Fruit fly (Drosophila melanogaster) whole organism, embryonic: Measurements from ENCODE around the gene Cul5.

Source experiments
- Ada2b ChIP-seq: fragments of 200-800 bp; sonication (Bioruptor generic); IDR thresholded peaks from 2 replicates; pipeline ENCODE4 v1.3.6; 2022; ENCODE audit warnings: missing biosample characterization, missing genetic modification characterization
- Adf1 ChIP-seq: fragments of 200-800 bp; sonication (Bioruptor generic); IDR thresholded peaks from 2 replicates; pipeline ENCODE4 v1.3.6; 2022; ENCODE audit warnings: missing biosample characterization, missing genetic modification characterization
- Bgb ChIP-seq: fragments of 200-800 bp; sonication (Bioruptor generic); IDR thresholded peaks from 2 replicates; pipeline ENCODE4 v1.3.6; 2022; ENCODE audit warnings: missing biosample characterization, missing genetic modification characterization; ENCODE audit not compliant: partially characterized antibody
- BtbVII ChIP-seq: fragments of 200-800 bp; sonication (Bioruptor generic); optimal IDR thresholded peaks from 3 replicates; lab custom pipeline; 2017; ENCODE audit warnings: missing biosample characterization, mild to moderate bottlenecking, missing genetic modification characterization
- CG10267 ChIP-seq: fragments of 200-800 bp; sonication (Bioruptor generic); optimal IDR thresholded peaks from 2 replicates; lab custom pipeline; 2018; ENCODE audit warnings: missing biosample characterization, mild to moderate bottlenecking, missing genetic modification characterization, moderate library complexity
- CG11398 ChIP-seq: fragments of 200-800 bp; sonication (Bioruptor generic); optimal IDR thresholded peaks from 2 replicates; lab custom pipeline; 2016; ENCODE audit warnings: missing biosample characterization, missing genetic modification characterization
- CG11456 ChIP-seq: fragments of 200-800 bp; sonication (Bioruptor generic); IDR thresholded peaks from 3 replicates; pipeline ENCODE4 v1.3.6; 2022; ENCODE audit warnings: missing biosample characterization, missing genetic modification characterization
- CG12104 ChIP-seq: fragments of 200-800 bp; sonication (Bioruptor generic); optimal IDR thresholded peaks from 3 replicates; lab custom pipeline; 2016; ENCODE audit warnings: missing biosample characterization, missing genetic modification characterization
- CG12659 ChIP-seq: fragments of 200-800 bp; sonication (Bioruptor generic); optimal IDR thresholded peaks from 3 replicates; lab custom pipeline; 2017; ENCODE audit warnings: mild to moderate bottlenecking, missing biosample characterization, missing genetic modification reagents, missing genetic modification characterization
- CG30431 ChIP-seq: fragments of 200-800 bp; sonication (Bioruptor generic); optimal IDR thresholded peaks from 2 replicates; lab custom pipeline; 2017; ENCODE audit warnings: missing biosample characterization, missing genetic modification characterization
- CG3065 ChIP-seq: fragments of 200-800 bp; sonication (Bioruptor generic); optimal IDR thresholded peaks from 2 replicates; lab custom pipeline; 2016; ENCODE audit warnings: missing biosample characterization, missing genetic modification characterization
- CG3163 ChIP-seq: fragments of 200-800 bp; sonication (Bioruptor generic); optimal IDR thresholded peaks from 3 replicates; lab custom pipeline; 2016; ENCODE audit warnings: missing biosample characterization, missing genetic modification characterization
- CG4707 ChIP-seq: fragments of 200-800 bp; sonication (Bioruptor generic); optimal IDR thresholded peaks from 2 replicates; lab custom pipeline; 2018; ENCODE audit warnings: missing biosample characterization, mild to moderate bottlenecking, missing genetic modification characterization, moderate library complexity
- CG4730 ChIP-seq: fragments of 200-800 bp; sonication (Bioruptor generic); IDR thresholded peaks from 2 replicates; pipeline ENCODE4 v1.3.6; 2022; ENCODE audit warnings: missing biosample characterization, missing genetic modification characterization
- CG6791 ChIP-seq: fragments of 200-800 bp; sonication (Bioruptor generic); IDR thresholded peaks from 3 replicates; pipeline ENCODE4 v1.3.6; 2022; ENCODE audit warnings: missing biosample characterization, missing genetic modification characterization; ENCODE audit not compliant: partially characterized antibody
- CG7372 ChIP-seq: fragments of 200-800 bp; sonication (Bioruptor generic); IDR thresholded peaks from 2 replicates; pipeline ENCODE4 v1.3.6; 2022; ENCODE audit warnings: missing biosample characterization, missing genetic modification characterization
- CG7556 ChIP-seq: fragments of 200-800 bp; sonication (Bioruptor generic); optimal IDR thresholded peaks from 2 replicates; lab custom pipeline; 2017; ENCODE audit warnings: missing biosample characterization, mild to moderate bottlenecking, missing genetic modification characterization
- CG7745 ChIP-seq: fragments of 200-800 bp; sonication (Bioruptor generic); optimal IDR thresholded peaks from 2 replicates; lab custom pipeline; 2018; ENCODE audit warnings: missing biosample characterization, mild to moderate bottlenecking, missing genetic modification characterization, moderate library complexity
- Camta ChIP-seq: fragments of 200-800 bp; sonication (Bioruptor generic); optimal IDR thresholded peaks from 2 replicates; lab custom pipeline; 2016; ENCODE audit warnings: missing biosample characterization, missing genetic modification characterization
- CrebB ChIP-seq: fragments of 200-800 bp; sonication (Bioruptor generic); optimal IDR thresholded peaks from 3 replicates; lab custom pipeline; 2018; ENCODE audit warnings: missing biosample characterization, mild to moderate bottlenecking, missing genetic modification characterization
- D19B ChIP-seq: fragments of 200-800 bp; sonication (Bioruptor generic); optimal IDR thresholded peaks from 2 replicates; lab custom pipeline; 2017; ENCODE audit warnings: missing biosample characterization, mild to moderate bottlenecking, missing genetic modification characterization
- GATAe ChIP-seq: fragments of 200-800 bp; sonication (Bioruptor generic); conservative IDR thresholded peaks from 2 replicates; pipeline ENCODE4 v1.3.6; 2022; ENCODE audit warnings: missing biosample characterization, missing genetic modification characterization
- Gsc ChIP-seq: fragments of 200-800 bp; sonication (Bioruptor generic); IDR thresholded peaks from 2 replicates; pipeline ENCODE4 v1.3.6; 2022; ENCODE audit warnings: missing biosample characterization, missing genetic modification characterization
- HLHmδ ChIP-seq: fragments of 200-800 bp; sonication (Bioruptor generic); optimal IDR thresholded peaks from 2 replicates; lab custom pipeline; 2018; ENCODE audit warnings: missing biosample characterization, mild to moderate bottlenecking, missing genetic modification characterization, moderate library complexity
- HmgD ChIP-seq: fragments of 200-800 bp; sonication (Bioruptor generic); optimal IDR thresholded peaks from 3 replicates; lab custom pipeline; 2016; ENCODE audit warnings: missing biosample characterization, missing genetic modification characterization
- Hmr ChIP-seq: fragments of 200-800 bp; sonication (Bioruptor generic); optimal IDR thresholded peaks from 3 replicates; lab custom pipeline; 2017; ENCODE audit warnings: mild to moderate bottlenecking, missing biosample characterization, missing genetic modification reagents, missing genetic modification characterization
- Lpt ChIP-seq: fragments of >200 bp; optimal IDR thresholded peaks from 2 replicates; lab custom pipeline; 2018; ENCODE audit warnings: missing biosample characterization, missing genetic modification characterization
- Med ChIP-seq: fragments of 200-800 bp; sonication (Bioruptor generic); peaks from one replicate; lab custom pipeline; 2016; ENCODE audit warnings: missing biosample characterization, missing genetic modification characterization, mild to moderate bottlenecking, inconsistent platforms, moderate library complexity
- Nf-YB ChIP-seq: fragments of 200-800 bp; sonication (Bioruptor generic); optimal IDR thresholded peaks from 3 replicates; lab custom pipeline; 2019; ENCODE audit warnings: missing biosample characterization, mild to moderate bottlenecking, missing genetic modification characterization, moderate library complexity
- Trl ChIP-seq, 3 experiments: fragments of >200 bp in 2 of 3; fragments of 200-800 bp in 1 of 3; sonication (Bioruptor generic) in 1 of 3; optimal IDR thresholded peaks; 2 replicates in 1 of 3; 3 replicates in 2 of 3; lab custom pipeline; 2016 to 2017; ENCODE audit warnings: missing biosample characterization in 1 of 3, missing genetic modification characterization in 1 of 3
- abd-A ChIP-seq: fragments of 200-800 bp; sonication (Bioruptor generic); optimal IDR thresholded peaks from 3 replicates; lab custom pipeline; 2019; ENCODE audit warnings: missing biosample characterization, mild to moderate bottlenecking, missing genetic modification characterization, moderate library complexity
- ase ChIP-seq: fragments of 200-800 bp; sonication (Bioruptor generic); IDR thresholded peaks from 3 replicates; pipeline ENCODE4 v1.3.6; 2022; ENCODE audit warnings: missing biosample characterization, missing genetic modification characterization
- cad ChIP-seq: fragments of >200 bp; optimal IDR thresholded peaks from 2 replicates; lab custom pipeline; 2017; ENCODE audit warnings: missing biosample characterization, missing genetic modification characterization
- chn ChIP-seq: fragments of 200-800 bp; sonication (Bioruptor generic); optimal IDR thresholded peaks from 2 replicates; lab custom pipeline; 2016; ENCODE audit warnings: missing biosample characterization, missing genetic modification characterization
- corto ChIP-seq: fragments of 200-800 bp; sonication (Bioruptor generic); optimal IDR thresholded peaks from 2 replicates; lab custom pipeline; 2016; ENCODE audit warnings: missing biosample characterization, mild to moderate bottlenecking, missing genetic modification characterization, moderate library complexity
- crp ChIP-seq, 2 experiments: fragments of 200-800 bp; sonication (Bioruptor generic); optimal IDR thresholded peaks; 2 replicates in 1 of 2; 3 replicates in 1 of 2; lab custom pipeline; 2017; ENCODE audit warnings: missing biosample characterization in 2 of 2, missing genetic modification characterization in 2 of 2, mild to moderate bottlenecking in 1 of 2, moderate library complexity in 1 of 2
- eyg ChIP-seq: fragments of 200-800 bp; sonication (Bioruptor generic); optimal IDR thresholded peaks from 3 replicates; lab custom pipeline; 2016; ENCODE audit warnings: missing biosample characterization, missing genetic modification characterization
- h ChIP-seq: fragments of >200 bp; optimal IDR thresholded peaks from 2 replicates; lab custom pipeline; 2017
- hbn ChIP-seq: fragments of 200-800 bp; sonication (Bioruptor generic); IDR thresholded peaks from 2 replicates; pipeline ENCODE4 v1.3.6; 2022; ENCODE audit warnings: missing biosample characterization, missing genetic modification characterization; ENCODE audit not compliant: partially characterized antibody
- ind ChIP-seq: fragments of 200-800 bp; sonication (Bioruptor generic); optimal IDR thresholded peaks from 3 replicates; lab custom pipeline; 2016; ENCODE audit warnings: missing biosample characterization, missing genetic modification characterization
- jigr1 ChIP-seq: fragments of 200-800 bp; sonication (Bioruptor generic); IDR thresholded peaks from 3 replicates; pipeline ENCODE4 v1.3.6; 2022; ENCODE audit warnings: missing biosample characterization, missing genetic modification characterization
- luna ChIP-seq: fragments of 200-800 bp; sonication (Bioruptor generic); optimal IDR thresholded peaks from 2 replicates; lab custom pipeline; 2016; ENCODE audit warnings: missing biosample characterization, missing genetic modification characterization
- p53 ChIP-seq: fragments of 200-800 bp; sonication (Bioruptor generic); optimal IDR thresholded peaks from 2 replicates; lab custom pipeline; 2016; ENCODE audit warnings: missing biosample characterization, missing genetic modification characterization
- pb ChIP-seq: fragments of 200-800 bp; sonication (Bioruptor generic); optimal IDR thresholded peaks from 3 replicates; lab custom pipeline; 2016; ENCODE audit warnings: missing biosample characterization, missing genetic modification characterization
- phol ChIP-seq: fragments of 200-800 bp; sonication (Bioruptor generic); optimal IDR thresholded peaks from 3 replicates; lab custom pipeline; 2018; ENCODE audit warnings: missing biosample characterization, mild to moderate bottlenecking, missing genetic modification characterization, moderate library complexity
- run ChIP-seq: fragments of 200-800 bp; sonication (Bioruptor generic); optimal IDR thresholded peaks from 3 replicates; lab custom pipeline; 2018; ENCODE audit warnings: missing biosample characterization, mild to moderate bottlenecking, missing genetic modification characterization
- sim ChIP-seq: fragments of 200-800 bp; sonication (Bioruptor generic); IDR thresholded peaks from 2 replicates; pipeline ENCODE4 v1.3.6; 2022; ENCODE audit warnings: missing biosample characterization, missing genetic modification characterization
- sna ChIP-seq: fragments of 200-800 bp; sonication (Bioruptor generic); IDR thresholded peaks from 2 replicates; pipeline ENCODE4 v1.3.6; 2022; ENCODE audit warnings: missing biosample characterization, missing genetic modification characterization; ENCODE audit not compliant: partially characterized antibody
- ttk ChIP-seq: fragments of 200-800 bp; sonication (Bioruptor generic); IDR thresholded peaks from 2 replicates; pipeline ENCODE4 v2.1.2; 2022; ENCODE audit warnings: missing biosample characterization, missing genetic modification characterization
- tup ChIP-seq: fragments of 200-800 bp; sonication (Bioruptor generic); optimal IDR thresholded peaks from 2 replicates; lab custom pipeline; 2016; ENCODE audit warnings: missing biosample characterization, mild to moderate bottlenecking, missing genetic modification characterization, moderate library complexity
- wdn ChIP-seq: fragments of 200-800 bp; sonication (Bioruptor generic); IDR thresholded peaks from 2 replicates; pipeline ENCODE4 v1.3.6; 2022; ENCODE audit warnings: missing biosample characterization, missing genetic modification characterization

Cul5 gene

dm6 chr3R:29074001-29074609 is 11.3 kb upstream of the Cul5 start (continued):
- no peak for TF ChIP-seq hbn (GFP tag; lab: Robert Waterston, UW)
- TF ChIP-seq CrebB (tag; lab: Kevin White, UChicago) = peak; percentile 55
- TF ChIP-seq CG4730 = no peak
- TF ChIP-seq CG11398 (GFP tag; lab: Kevin White, UChicago) = no peak
- no peak for TF ChIP-seq GATAe (GFP tag; lab: Robert Waterston, UW)
- TF ChIP-seq jigr1 = no peak
- TF ChIP-seq CG3163 (GFP tag; lab: Kevin White, UChicago) = peak; percentile 10
- TF ChIP-seq Lpt = no peak
- TF ChIP-seq run = no peak
- no peak for TF ChIP-seq D19B (GFP tag; lab: Kevin White, UChicago)
- no peak for TF ChIP-seq chn
- no peak for TF ChIP-seq CG10267 (tag; lab: Kevin White, UChicago)
- TF ChIP-seq BtbVII (GFP tag; lab: Kevin White, UChicago) = no peak
- TF ChIP-seq Adf1 (GFP tag; lab: Robert Waterston, UW) = no peak
- TF ChIP-seq CG11456 (GFP tag; lab: Robert Waterston, UW) = no peak
- no peak for TF ChIP-seq CG12104 (GFP tag; lab: Kevin White, UChicago)
- peak; percentile 59 for TF ChIP-seq Med
- TF ChIP-seq Camta (GFP tag; lab: Kevin White, UChicago) = no peak
- no peak for TF ChIP-seq ase (GFP tag; lab: Robert Waterston, UW)
- peak; percentile 63 for TF ChIP-seq cad (GFP tag; lab: Kevin White, UChicago)
- no peak for TF ChIP-seq p53 (GFP tag; lab: Kevin White, UChicago)
- TF ChIP-seq ttk (GFP tag; lab: Robert Waterston, UW) = no peak
- TF ChIP-seq CG7372 = no peak
- TF ChIP-seq CG12659 (GFP tag; lab: Kevin White, UChicago) = no peak
- no peak for TF ChIP-seq HmgD
- no peak for TF ChIP-seq luna
- no peak for TF ChIP-seq pb (GFP tag; lab: Kevin White, UChicago)
- no peak for TF ChIP-seq Ada2b
- no peak for TF ChIP-seq wdn (GFP tag; lab: Robert Waterston, UW)
- no peak for TF ChIP-seq Bgb (GFP tag; lab: Robert Waterston, UW)
- TF ChIP-seq Trl (optimal IDR thresholded peaks at IDR 0.05; lab: Kevin White, UChicago) = peak; percentile 51 to 84
- TF ChIP-seq Trl (GFP tag; optimal IDR thresholded peaks at IDR 0.05; lab: Kevin White, UChicago) = no peak
- TF ChIP-seq CG3065 (GFP tag; lab: Kevin White, UChicago) = no peak
- peak; percentile 9 for TF ChIP-seq Hmr
- TF ChIP-seq Gsc (GFP tag; lab: Robert Waterston, UW) = no peak
- TF ChIP-seq CG30431 (GFP tag; lab: Kevin White, UChicago) = no peak
- no peak for TF ChIP-seq phol (tag; lab: Kevin White, UChicago)
- TF ChIP-seq ind (GFP tag; lab: Kevin White, UChicago) = no peak
- peak; percentile 78 for TF ChIP-seq HLHmδ (GFP tag; lab: Kevin White, UChicago)
- 0 out of 2 replicates have a peak, but pooled peaks have one; percentile 27 for TF ChIP-seq sna (GFP tag; lab: Robert Waterston, UW)
- TF ChIP-seq abd-A (tag; lab: Kevin White, UChicago) = peak; percentile 82
- TF ChIP-seq eyg (GFP tag; lab: Kevin White, UChicago) = no peak
- TF ChIP-seq corto = no peak
- no peak for TF ChIP-seq CG7745 (tag; lab: Kevin White, UChicago)
- TF ChIP-seq crp (GFP tag; optimal IDR thresholded peaks at IDR 0.05; lab: Kevin White, UChicago) = no peak
- TF ChIP-seq CG7556 (GFP tag; lab: Kevin White, UChicago) = no peak
- TF ChIP-seq CG6791 (GFP tag; lab: Robert Waterston, UW) = no peak
- no peak for TF ChIP-seq tup (GFP tag; lab: Kevin White, UChicago)
- TF ChIP-seq h (lab: Kevin White, UChicago) = no peak
- no peak for TF ChIP-seq CG4707
- peak; percentile 23 for TF ChIP-seq Nf-YB (GFP tag; lab: Kevin White, UChicago)
- TF ChIP-seq sim (GFP tag; lab: Robert Waterston, UW) = no peak
